Fruit fly (Drosophila melanogaster): Measurements from ENCODE around the gene unc-13-4A.

Gene unc-13-4A

DNA sequence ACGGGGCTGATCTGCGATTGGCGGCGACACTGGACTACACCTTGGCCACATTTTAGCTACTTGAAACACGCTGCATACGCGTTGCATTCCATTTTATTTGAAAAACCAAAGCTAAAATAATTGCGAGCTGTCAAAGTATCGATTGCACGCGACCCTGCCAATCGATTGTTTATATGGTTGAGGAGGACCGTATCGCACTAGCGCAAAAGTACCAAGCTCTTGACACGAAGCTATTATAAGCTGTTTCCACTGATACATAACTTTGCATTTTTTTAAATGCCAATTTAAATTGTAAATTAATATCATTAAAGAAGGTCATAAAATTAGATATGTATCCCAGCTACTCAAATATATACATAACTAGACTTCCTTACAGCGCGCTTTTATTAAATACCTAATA lies 63.5 kb downstream of the unc-13-4A start, which contains the start of gene Cdc27 (continued):
- TF ChIP-seq Stat92E (GFP tag; optimal IDR thresholded peaks at IDR 0.05) (peak in 1 of 3 experiments; percentile 50), CG32532 (GFP tag; IDR thresholded peaks at IDR 0.05) (peak; percentile 64), CG7556 (GFP tag; optimal IDR thresholded peaks at IDR 0.05) (no peak), rib (GFP tag; IDR thresholded peaks at IDR 0.05) (no peak), Eip74EF (GFP tag; optimal IDR thresholded peaks at IDR 0.05) (peak in 1 of 2 experiments; percentile 91), CG15269 (tag; optimal IDR thresholded peaks at IDR 0.05) (peak; percentile 21), Doc2 (GFP tag; IDR thresholded peaks at IDR 0.05) (no peak), CG16779 (GFP tag; IDR thresholded peaks at IDR 0.05) (no peak), jigr1 (GFP tag; IDR thresholded peaks at IDR 0.05) (no peak; the same call in 2 of the 3 replicates), CG8924 (tag; optimal IDR thresholded peaks at IDR 0.05) (peak; percentile 57), CG11093 (GFP tag; IDR thresholded peaks at IDR 0.05) (no peak), Meics (GFP tag; optimal IDR thresholded peaks at IDR 0.05) (peak; percentile 50), CG12391 (tag; optimal IDR thresholded peaks at IDR 0.05) (peak; percentile 63), lola (GFP tag; optimal IDR thresholded peaks at IDR 0.05) (peak in 1 of 3 experiments; percentile 95), gsb (GFP tag; IDR thresholded peaks at IDR 0.05) (no peak), CG7372 (GFP tag; IDR thresholded peaks at IDR 0.05) (0 out of 2 replicates have a peak, but pooled peaks have one; percentile 21), Ets65A (GFP tag) (peak; percentile 70), NFAT (GFP tag; IDR thresholded peaks at IDR 0.05) (peak; percentile 38; the same call in 1 of the 2 replicates), dimm (GFP tag; IDR thresholded peaks at IDR 0.05) (no peak), CG8281 (tag; optimal IDR thresholded peaks at IDR 0.05) (no peak), CG12219 (GFP tag; optimal IDR thresholded peaks at IDR 0.05) (no peak), Hr3 (GFP tag; optimal IDR thresholded peaks at IDR 0.05) (peak; percentile 31), sens (GFP tag) (peak; percentile 93), Dfd (GFP tag; optimal IDR thresholded peaks at IDR 0.05) (peak in 1 of 2 experiments; percentile 85), Pdp1 (GFP tag; optimal IDR thresholded peaks at IDR 0.05) (peak; percentile 21 to 52), Ptx1 (GFP tag; IDR thresholded peaks at IDR 0.05) (peak; percentile 29; the same call in 1 of the 2 replicates), CG17802 (tag; optimal IDR thresholded peaks at IDR 0.05) (peak; percentile 94), CG10431 (GFP tag; optimal IDR thresholded peaks at IDR 0.05) (peak; percentile 95), sug (tag; optimal IDR thresholded peaks at IDR 0.05) (peak; percentile 53), CG34224 (GFP tag; IDR thresholded peaks at IDR 0.05; ENCODE audit: partially characterized antibody) (peak; percentile 77), CG2712 (tag; optimal IDR thresholded peaks at IDR 0.05) (peak; percentile 60), Scr (GFP tag; IDR thresholded peaks at IDR 0.05; ENCODE audit: partially characterized antibody) (peak; percentile 84), hbn (GFP tag; IDR thresholded peaks at IDR 0.05; ENCODE audit: partially characterized antibody) (peak; percentile 77), Hr51 (GFP tag; optimal IDR thresholded peaks at IDR 0.05) (peak in 1 of 2 experiments; percentile 31), CG4854 (GFP tag; optimal IDR thresholded peaks at IDR 0.05) (peak; percentile 5), CG1603 (tag; optimal IDR thresholded peaks at IDR 0.05) (peak; percentile 78), fd3F (GFP tag; optimal IDR thresholded peaks at IDR 0.05) (peak; percentile 13), CG10366 (GFP tag; IDR thresholded peaks at IDR 0.05) (peak; percentile 19; the same call in 1 of the 2 replicates), gfzf (GFP tag; optimal IDR thresholded peaks at IDR 0.05) (peak; percentile 91), NfI (GFP tag; optimal IDR thresholded peaks at IDR 0.05) (peak; percentile 53), Sox102F (GFP tag; optimal IDR thresholded peaks at IDR 0.05) (peak; percentile 28), wek (GFP tag; optimal IDR thresholded peaks at IDR 0.05) (peak; percentile 21), CG4730 (GFP tag; IDR thresholded peaks at IDR 0.05) (no peak), emc (GFP tag; optimal IDR thresholded peaks at IDR 0.05) (no peak), vfl (GFP tag; optimal IDR thresholded peaks at IDR 0.05) (peak; percentile 24), CG31441 (GFP tag; IDR thresholded peaks at IDR 0.05) (0 out of 2 replicates have a peak, but pooled peaks have one; percentile 29), slbo (GFP tag; IDR thresholded peaks at IDR 0.05) (peak; percentile 64), CG18011 (GFP tag; optimal IDR thresholded peaks at IDR 0.05) (peak; percentile 68), Sox100B (GFP tag; optimal IDR thresholded peaks at IDR 0.05) (no peak)
